Fruit fly (Drosophila melanogaster) whole organism, embryonic: ENCODE results near the gene mRpS18C.
A peak's percentile ranks its signal among the peaks of the same experiment; 100 is the strongest.

Experiments used
- Atf-2 ChIP-seq: fragments of 200-800 bp; sonication (Bioruptor generic); optimal IDR thresholded peaks from 2 replicates; lab custom pipeline; 2016; ENCODE audit warnings: missing biosample characterization, missing genetic modification characterization
- CG10431 ChIP-seq: fragments of 200-800 bp; sonication (Bioruptor generic); optimal IDR thresholded peaks from 3 replicates; lab custom pipeline; 2018; ENCODE audit warnings: missing biosample characterization, mild to moderate bottlenecking, missing genetic modification characterization
- CG10565 ChIP-seq: fragments of 200-800 bp; sonication (Bioruptor generic); optimal IDR thresholded peaks from 3 replicates; lab custom pipeline; 2016; ENCODE audit warnings: missing biosample characterization, mild to moderate bottlenecking, missing genetic modification characterization
- CG11504 ChIP-seq: fragments of 200-800 bp; sonication (Bioruptor generic); optimal IDR thresholded peaks from 3 replicates; lab custom pipeline; 2019; ENCODE audit warnings: missing biosample characterization, mild to moderate bottlenecking, missing genetic modification characterization, moderate library complexity
- CG11695 ChIP-seq: fragments of 200-800 bp; sonication (Bioruptor generic); IDR thresholded peaks from 3 replicates; pipeline ENCODE4 v1.3.6; 2022; ENCODE audit warnings: missing biosample characterization, missing genetic modification characterization
- CG12071 ChIP-seq: fragments of 200-800 bp; sonication (Bioruptor generic); optimal IDR thresholded peaks from 3 replicates; lab custom pipeline; 2018; ENCODE audit warnings: missing biosample characterization, mild to moderate bottlenecking, missing genetic modification characterization
- CG12155 ChIP-seq: fragments of 200-800 bp; sonication (Bioruptor generic); optimal IDR thresholded peaks from 3 replicates; lab custom pipeline; 2016; ENCODE audit warnings: missing biosample characterization, missing genetic modification characterization
- CG13287 ChIP-seq: fragments of 200-800 bp; sonication (Bioruptor generic); IDR thresholded peaks from 2 replicates; pipeline ENCODE4 v1.3.6; 2022; ENCODE audit warnings: missing biosample characterization, missing genetic modification characterization; ENCODE audit not compliant: partially characterized antibody
- CG14710 ChIP-seq: fragments of 200-800 bp; sonication (Bioruptor generic); optimal IDR thresholded peaks from 3 replicates; lab custom pipeline; 2019; ENCODE audit warnings: missing biosample characterization, mild to moderate bottlenecking, missing genetic modification characterization, moderate library complexity
- CG17385 ChIP-seq: fragments of 200-800 bp; sonication (Bioruptor generic); optimal IDR thresholded peaks from 3 replicates; lab custom pipeline; 2018; ENCODE audit warnings: missing biosample characterization, mild to moderate bottlenecking, missing genetic modification characterization
- CG30020 ChIP-seq: fragments of 200-800 bp; optimal IDR thresholded peaks from 2 replicates; lab custom pipeline; 2019; ENCODE audit warnings: missing biosample characterization, mild to moderate bottlenecking, missing genetic modification characterization, moderate library complexity
- CG34224 ChIP-seq: fragments of 200-800 bp; sonication (Bioruptor generic); IDR thresholded peaks from 3 replicates; pipeline ENCODE4 v1.3.6; 2022; ENCODE audit warnings: missing biosample characterization, missing genetic modification characterization; ENCODE audit not compliant: partially characterized antibody
- CG34376 ChIP-seq: fragments of 200-800 bp; sonication (Bioruptor generic); optimal IDR thresholded peaks from 2 replicates; lab custom pipeline; 2018; ENCODE audit warnings: missing biosample characterization, mild to moderate bottlenecking, missing genetic modification characterization
- CG6813 ChIP-seq: fragments of 200-800 bp; sonication (Bioruptor generic); optimal IDR thresholded peaks from 2 replicates; lab custom pipeline; 2017; ENCODE audit warnings: missing biosample characterization, missing genetic modification characterization, mild to moderate bottlenecking, moderate library complexity, missing genetic modification reagents
- CG8765 ChIP-seq: fragments of 200-800 bp; sonication (Bioruptor generic); IDR thresholded peaks from 2 replicates; pipeline ENCODE4 v1.3.6; 2022; ENCODE audit warnings: missing biosample characterization, missing genetic modification characterization
- CoRest ChIP-seq: fragments of 200-800 bp; sonication (Bioruptor generic); optimal IDR thresholded peaks from 3 replicates; lab custom pipeline; 2018; ENCODE audit warnings: missing biosample characterization, mild to moderate bottlenecking, missing genetic modification characterization, moderate library complexity
- Dp ChIP-seq: fragments of 200-800 bp; sonication (Bioruptor generic); optimal IDR thresholded peaks from 2 replicates; lab custom pipeline; 2018; ENCODE audit warnings: missing biosample characterization, mild to moderate bottlenecking, missing genetic modification characterization, moderate library complexity
- Fer1 ChIP-seq: fragments of 200-800 bp; sonication (Bioruptor generic); optimal IDR thresholded peaks from 2 replicates; lab custom pipeline; 2017; ENCODE audit warnings: missing biosample characterization, mild to moderate bottlenecking, missing genetic modification characterization
- Gsc ChIP-seq: fragments of 200-800 bp; sonication (Bioruptor generic); IDR thresholded peaks from 2 replicates; pipeline ENCODE4 v1.3.6; 2022; ENCODE audit warnings: missing biosample characterization, missing genetic modification characterization
- Hmr ChIP-seq: fragments of 200-800 bp; sonication (Bioruptor generic); optimal IDR thresholded peaks from 3 replicates; lab custom pipeline; 2017; ENCODE audit warnings: mild to moderate bottlenecking, missing biosample characterization, missing genetic modification reagents, missing genetic modification characterization
- Hr78 ChIP-seq, 2 experiments: fragments of 200-800 bp in 1 of 2; fragments of >200 bp in 1 of 2; sonication (Bioruptor generic) in 1 of 2; optimal IDR thresholded peaks; 2 replicates each; lab custom pipeline; 2017 to 2019; ENCODE audit warnings: missing biosample characterization in 2 of 2, missing genetic modification characterization in 2 of 2, mild to moderate bottlenecking in 1 of 2, moderate library complexity in 1 of 2
- NC2α ChIP-seq: fragments of 200-800 bp; sonication (Bioruptor generic); optimal IDR thresholded peaks from 2 replicates; lab custom pipeline; 2016; ENCODE audit warnings: missing biosample characterization, missing genetic modification characterization
- Six4 ChIP-seq: fragments of 200-800 bp; sonication (Bioruptor generic); optimal IDR thresholded peaks from 2 replicates; lab custom pipeline; 2016; ENCODE audit warnings: missing biosample characterization, missing genetic modification characterization
- Xbp1 ChIP-seq: fragments of 200-800 bp; sonication (Bioruptor generic); optimal IDR thresholded peaks from 3 replicates; lab custom pipeline; 2016; ENCODE audit warnings: missing biosample characterization, mild to moderate bottlenecking, missing genetic modification characterization
- YL-1 ChIP-seq: fragments of 200-800 bp; sonication (Bioruptor generic); optimal IDR thresholded peaks from 3 replicates; lab custom pipeline; 2017; ENCODE audit warnings: missing biosample characterization, mild to moderate bottlenecking, missing genetic modification characterization
- br ChIP-seq: fragments of >200 bp; optimal IDR thresholded peaks from 2 replicates; lab custom pipeline; 2017
- bsh ChIP-seq, 2 experiments: fragments of 200-800 bp; sonication (Bioruptor generic); optimal IDR thresholded peaks; 2 replicates each; lab custom pipeline; 2017 to 2018; ENCODE audit warnings: mild to moderate bottlenecking in 2 of 2, missing biosample characterization in 2 of 2, missing genetic modification characterization in 2 of 2, moderate library complexity in 1 of 2
- cad ChIP-seq: fragments of >200 bp; optimal IDR thresholded peaks from 2 replicates; lab custom pipeline; 2017; ENCODE audit warnings: missing biosample characterization, missing genetic modification characterization
- chinmo ChIP-seq: fragments of 200-800 bp; sonication (Bioruptor generic); IDR thresholded peaks from 4 replicates; pipeline ENCODE4 v1.3.6; 2022; ENCODE audit warnings: missing biosample characterization, missing genetic modification characterization; ENCODE audit not compliant: partially characterized antibody
- crol ChIP-seq: fragments of 200-800 bp; sonication (Bioruptor generic); IDR thresholded peaks from 2 replicates; pipeline ENCODE4 v1.3.6; 2022; ENCODE audit warnings: missing biosample characterization, missing genetic modification characterization
- danr ChIP-seq: fragments of 200-800 bp; sonication (Bioruptor generic); IDR thresholded peaks from 2 replicates; pipeline ENCODE4 v1.3.6; 2022; ENCODE audit warnings: missing biosample characterization, missing genetic modification characterization
- dm ChIP-seq: fragments of 200-800 bp; sonication (Bioruptor generic); optimal IDR thresholded peaks from 3 replicates; lab custom pipeline; 2016; ENCODE audit warnings: missing biosample characterization, missing genetic modification characterization
- ems ChIP-seq: fragments of 200-800 bp; sonication (Bioruptor generic); optimal IDR thresholded peaks from 3 replicates; lab custom pipeline; 2016; ENCODE audit warnings: missing biosample characterization, missing genetic modification characterization
- fd102C ChIP-seq: fragments of 200-800 bp; sonication (Bioruptor generic); optimal IDR thresholded peaks from 2 replicates; lab custom pipeline; 2018; ENCODE audit warnings: missing biosample characterization, mild to moderate bottlenecking, missing genetic modification characterization, moderate library complexity
- fru ChIP-seq: fragments of >200 bp; optimal IDR thresholded peaks from 2 replicates; lab custom pipeline; 2017
- gem ChIP-seq: fragments of 200-800 bp; sonication (Bioruptor generic); optimal IDR thresholded peaks from 2 replicates; lab custom pipeline; 2019; ENCODE audit warnings: missing biosample characterization, mild to moderate bottlenecking, missing genetic modification characterization, moderate library complexity
- h ChIP-seq: fragments of >200 bp; optimal IDR thresholded peaks from 2 replicates; lab custom pipeline; 2017
- hbn ChIP-seq: fragments of 200-800 bp; sonication (Bioruptor generic); IDR thresholded peaks from 2 replicates; pipeline ENCODE4 v1.3.6; 2022; ENCODE audit warnings: missing biosample characterization, missing genetic modification characterization; ENCODE audit not compliant: partially characterized antibody
- kni ChIP-seq: fragments of 200-800 bp; sonication (Bioruptor generic); optimal IDR thresholded peaks from 3 replicates; lab custom pipeline; 2017; ENCODE audit warnings: mild to moderate bottlenecking, missing biosample characterization, missing genetic modification reagents, missing genetic modification characterization
- nerfin-1 ChIP-seq: fragments of 200-800 bp; sonication (Bioruptor generic); optimal IDR thresholded peaks from 3 replicates; lab custom pipeline; 2019; ENCODE audit warnings: missing biosample characterization, mild to moderate bottlenecking, missing genetic modification characterization, moderate library complexity
- onecut ChIP-seq: fragments of 200-800 bp; sonication (Bioruptor generic); IDR thresholded peaks from 2 replicates; pipeline ENCODE4 v1.3.6; 2022; ENCODE audit warnings: missing biosample characterization, missing genetic modification characterization
- pzg ChIP-seq: fragments of 200-800 bp; sonication (Bioruptor generic); optimal IDR thresholded peaks from 3 replicates; lab custom pipeline; 2018; ENCODE audit warnings: missing biosample characterization, mild to moderate bottlenecking, missing genetic modification characterization, moderate library complexity
- slbo ChIP-seq: fragments of 200-800 bp; sonication (Bioruptor generic); IDR thresholded peaks from 2 replicates; pipeline ENCODE4 v1.3.6; 2022; ENCODE audit warnings: missing biosample characterization, missing genetic modification characterization
- stwl ChIP-seq: fragments of 200-800 bp; sonication (Bioruptor generic); optimal IDR thresholded peaks from 3 replicates; lab custom pipeline; 2018; ENCODE audit warnings: missing biosample characterization, mild to moderate bottlenecking, missing genetic modification characterization, moderate library complexity
- wek ChIP-seq: fragments of 200-800 bp; sonication (Bioruptor generic); optimal IDR thresholded peaks from 3 replicates; lab custom pipeline; 2018; ENCODE audit warnings: missing biosample characterization, mild to moderate bottlenecking, missing genetic modification characterization, moderate library complexity
- yki ChIP-seq: fragments of >200 bp; optimal IDR thresholded peaks from 3 replicates; lab custom pipeline; 2018
- zen ChIP-seq: fragments of 200-800 bp; sonication (Bioruptor generic); optimal IDR thresholded peaks from 3 replicates; lab custom pipeline; 2018; ENCODE audit warnings: missing biosample characterization, mild to moderate bottlenecking, missing genetic modification characterization, moderate library complexity
- zen2 ChIP-seq: fragments of 200-800 bp; sonication (Bioruptor generic); IDR thresholded peaks from 3 replicates; pipeline ENCODE4 v1.3.6; 2022; ENCODE audit warnings: missing biosample characterization, missing genetic modification characterization; ENCODE audit not compliant: partially characterized antibody
- zf30C ChIP-seq: fragments of 200-800 bp; sonication (Bioruptor generic); optimal IDR thresholded peaks from 3 replicates; lab custom pipeline; 2018; ENCODE audit warnings: missing biosample characterization, mild to moderate bottlenecking, missing genetic modification characterization

mRpS18C gene

DNA sequence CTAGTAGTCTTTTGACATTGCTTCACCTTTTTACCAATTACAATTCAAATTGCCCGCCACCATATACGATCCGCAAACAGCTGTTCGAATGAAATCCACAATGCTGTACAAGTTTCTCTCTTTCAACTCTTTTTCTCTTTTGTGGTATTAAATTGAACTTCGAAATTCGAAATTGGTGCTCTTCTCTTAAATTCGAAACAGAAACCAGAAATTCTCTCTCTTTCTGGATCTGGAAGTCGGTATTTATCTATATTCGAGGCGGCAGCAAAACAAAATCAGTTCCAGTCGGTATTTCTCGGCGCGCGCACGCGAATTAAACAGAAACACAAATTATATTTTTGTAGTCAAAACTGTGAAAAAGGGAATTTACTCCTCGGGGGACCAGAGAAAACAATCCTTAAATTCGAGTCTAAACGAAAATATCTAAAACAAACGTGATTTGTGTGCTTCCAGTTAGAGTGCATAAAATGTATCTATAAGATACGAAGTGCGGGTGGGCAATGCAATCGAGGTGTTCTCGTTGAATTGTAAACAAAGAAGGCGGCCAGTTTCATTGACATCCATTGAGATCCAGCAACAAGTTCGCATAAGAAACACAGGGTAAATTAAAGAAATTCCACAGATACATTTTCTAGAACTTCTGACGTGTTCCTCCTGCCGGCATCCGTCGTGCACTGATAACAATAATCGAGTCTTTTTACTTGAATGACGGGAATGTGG is 42.2 kb downstream of the mRpS18C start, which contains the start of gene PH4alphaEFB (continued):
- TF ChIP-seq chinmo (GFP tag; lab: Robert Waterston, UW) (peak; percentile 56; the same call in 1 of the 4 replicates), pzg (GFP tag; lab: Kevin White, UChicago) (peak; percentile 9), onecut (GFP tag; lab: Robert Waterston, UW) (peak; percentile 29; the same call in 1 of the 2 replicates), Gsc (GFP tag; lab: Robert Waterston, UW) (no peak), CG30020 (tag; lab: Kevin White, UChicago) (peak; percentile 7), Dp (GFP tag; lab: Kevin White, UChicago) (peak; percentile 85), fru (no peak), YL-1 (GFP tag; lab: Kevin White, UChicago) (peak; percentile 27), kni (GFP tag; lab: Kevin White, UChicago) (peak; percentile 3), Xbp1 (GFP tag; lab: Kevin White, UChicago) (peak; percentile 5), hbn (GFP tag; lab: Robert Waterston, UW) (peak; percentile 27; the same call in 1 of the 2 replicates), fd102C (GFP tag; lab: Kevin White, UChicago) (no peak), stwl (tag; lab: Kevin White, UChicago) (no peak), dm (GFP tag; lab: Kevin White, UChicago) (no peak), ems (GFP tag; lab: Kevin White, UChicago) (no peak), CG13287 (GFP tag; lab: Robert Waterston, UW) (peak; percentile 45), CG11695 (GFP tag; lab: Robert Waterston, UW) (0 out of 3 replicates have a peak, but pooled peaks have one; percentile 21), CG10431 (peak; percentile 5), wek (GFP tag; lab: Kevin White, UChicago) (peak; percentile 3), NC2α (GFP tag; lab: Kevin White, UChicago) (no peak), zen (tag; lab: Kevin White, UChicago) (no peak), CG14710 (tag; lab: Kevin White, UChicago) (no peak), Atf-2 (GFP tag; lab: Kevin White, UChicago) (no peak), CG12155 (GFP tag; lab: Kevin White, UChicago) (no peak), gem (no peak), Hr78 (GFP tag; optimal IDR thresholded peaks at IDR 0.05; lab: Kevin White, UChicago) (peak in 1 of 2 experiments; percentile 3), Six4 (no peak), slbo (GFP tag; lab: Robert Waterston, UW) (no peak), zen2 (GFP tag; lab: Robert Waterston, UW) (peak; percentile 54; the same call in 2 of the 3 replicates), bsh (GFP tag; optimal IDR thresholded peaks at IDR 0.05; lab: Kevin White, UChicago) (no peak), Fer1 (peak; percentile 45), Hmr (peak; percentile 0), yki (lab: Kevin White, UChicago) (peak; percentile 17), CG8765 (GFP tag; lab: Robert Waterston, UW) (no peak), CG34376 (peak; percentile 74), CG11504 (tag; lab: Kevin White, UChicago) (peak; percentile 29), CG10565 (no peak), zf30C (GFP tag; lab: Kevin White, UChicago) (no peak), danr (GFP tag; lab: Robert Waterston, UW) (no peak), CG34224 (GFP tag; lab: Robert Waterston, UW) (peak; percentile 75), CG6813 (no peak), cad (no peak), br (lab: Kevin White, UChicago) (no peak), h (lab: Kevin White, UChicago) (no peak), CoRest (tag; lab: Kevin White, UChicago) (no peak), CG12071 (GFP tag; lab: Kevin White, UChicago) (no peak), CG17385 (GFP tag; lab: Kevin White, UChicago) (no peak), nerfin-1 (tag; lab: Kevin White, UChicago) (peak; percentile 56), crol (GFP tag; lab: Robert Waterston, UW) (no peak)
